Worm (Caenorhabditis elegans) whole organism, L3 larva: Measurements from ENCODE around the gene W07G1.1.

Experiments used
- ama-1 ChIP-seq: fragments of 150-350 bp; optimal IDR thresholded peaks from 2 replicates; lab custom pipeline; 2018
- ceh-28 ChIP-seq: fragments of 150-350 bp; optimal IDR thresholded peaks from 2 replicates; lab custom pipeline; 2014; ENCODE audit warnings: missing biosample characterization, missing genetic modification reagents, missing genetic modification characterization
- ceh-9 ChIP-seq: sonication (generic microtip); optimal IDR thresholded peaks from 2 replicates; lab custom pipeline; 2018; ENCODE audit warnings: missing biosample characterization, missing genetic modification characterization
- elt-1 ChIP-seq: fragments of 150-350 bp; optimal IDR thresholded peaks from 2 replicates; lab custom pipeline; 2014; ENCODE audit warnings: missing biosample characterization, missing genetic modification characterization
- nhr-12 ChIP-seq: fragments of 150-350 bp; optimal IDR thresholded peaks from 2 replicates; lab custom pipeline; 2014; ENCODE audit warnings: missing biosample characterization, missing genetic modification characterization
- nhr-25 ChIP-seq: sonication (generic microtip); optimal IDR thresholded peaks from 2 replicates; lab custom pipeline; 2017; ENCODE audit warnings: missing biosample characterization, missing genetic modification characterization
- pha-4 ChIP-seq: fragments of 150-350 bp; optimal IDR thresholded peaks from 2 replicates; lab custom pipeline; 2014; ENCODE audit warnings: missing biosample characterization, missing genetic modification reagents, missing genetic modification characterization

ce11 chrII:13974136-13974535, 34.7 kb upstream of the W07G1.1 start:
- TF ChIP-seq nhr-25 (tag; lab: Kevin White, UChicago) (no peak), nhr-12 (tag; lab: Kevin White, UChicago) (no peak), ceh-28 (tag; lab: Kevin White, UChicago) (no peak), pha-4 (tag; lab: Kevin White, UChicago) (no peak), elt-1 (no peak), ama-1 (lab: Kevin White, UChicago) (no peak), ceh-9 (no peak)
